Worm (Caenorhabditis elegans) whole organism, L3 larva: ENCODE measurements around the gene syx-3.

Experiments used
- R02D3.7 ChIP-seq: fragments of 150-350 bp; optimal IDR thresholded peaks from 2 replicates; lab custom pipeline; 2014; ENCODE audit warnings: missing biosample characterization, missing genetic modification characterization
- aly-2 ChIP-seq: fragments of 150-350 bp; optimal IDR thresholded peaks from 2 replicates; lab custom pipeline; 2014; ENCODE audit warnings: missing biosample characterization, missing genetic modification characterization
- ama-1 ChIP-seq: fragments of 150-350 bp; optimal IDR thresholded peaks from 2 replicates; lab custom pipeline; 2018
- ceh-16 ChIP-seq: sonication (generic microtip); optimal IDR thresholded peaks from 2 replicates; lab custom pipeline; 2017; ENCODE audit warnings: missing biosample characterization, missing genetic modification characterization
- ceh-28 ChIP-seq: fragments of 150-350 bp; optimal IDR thresholded peaks from 2 replicates; lab custom pipeline; 2014; ENCODE audit warnings: missing biosample characterization, missing genetic modification reagents, missing genetic modification characterization
- ceh-9 ChIP-seq: sonication (generic microtip); optimal IDR thresholded peaks from 2 replicates; lab custom pipeline; 2018; ENCODE audit warnings: missing biosample characterization, missing genetic modification characterization
- daf-12 ChIP-seq: fragments of 150-350 bp; optimal IDR thresholded peaks from 2 replicates; lab custom pipeline; 2014; ENCODE audit warnings: missing biosample characterization, missing genetic modification reagents, missing genetic modification characterization
- egl-27 ChIP-seq: sonication (generic microtip); optimal IDR thresholded peaks from 4 replicates; lab custom pipeline; 2017; ENCODE audit warnings: missing biosample characterization, missing genetic modification reagents, missing genetic modification characterization
- egl-5 ChIP-seq: fragments of 150-350 bp; optimal IDR thresholded peaks from 2 replicates; lab custom pipeline; 2017; ENCODE audit warnings: missing biosample characterization, missing genetic modification reagents, missing genetic modification characterization, inconsistent platforms
- elt-1 ChIP-seq: fragments of 150-350 bp; optimal IDR thresholded peaks from 2 replicates; lab custom pipeline; 2014; ENCODE audit warnings: missing biosample characterization, missing genetic modification characterization
- elt-2 ChIP-seq: sonication (generic microtip); optimal IDR thresholded peaks from 2 replicates; lab custom pipeline; 2016; ENCODE audit warnings: missing genetic modification reagents, mild to moderate bottlenecking, missing genetic modification characterization, missing compliant biosample characterization
- elt-3 ChIP-seq, 3 experiments: fragments of 150-350 bp in 1 of 3; sonication (generic microtip) in 2 of 3; optimal IDR thresholded peaks; 2 replicates in 2 of 3; 4 replicates in 1 of 3; lab custom pipeline; 2014 to 2017; ENCODE audit warnings: missing biosample characterization in 3 of 3, missing genetic modification characterization in 3 of 3
- eor-1 ChIP-seq, 2 experiments: fragments of 150-350 bp; optimal IDR thresholded peaks; 2 replicates each; lab custom pipeline; 2014 to 2018; ENCODE audit warnings: missing biosample characterization in 2 of 2, missing genetic modification characterization in 2 of 2
- fkh-10 ChIP-seq: sonication (generic microtip); optimal IDR thresholded peaks from 2 replicates; lab custom pipeline; 2017; ENCODE audit warnings: missing biosample characterization, missing genetic modification reagents, missing genetic modification characterization
- hmg-11 ChIP-seq: sonication (generic microtip); optimal IDR thresholded peaks from 2 replicates; lab custom pipeline; 2016; ENCODE audit warnings: missing genetic modification characterization, missing compliant biosample characterization
- jun-1 ChIP-seq: fragments of 150-350 bp; optimal IDR thresholded peaks from 2 replicates; lab custom pipeline; 2014; ENCODE audit warnings: missing biosample characterization, missing genetic modification reagents, missing genetic modification characterization
- lin-39 ChIP-seq: fragments of 150-350 bp; optimal IDR thresholded peaks from 2 replicates; lab custom pipeline; 2018; ENCODE audit warnings: missing biosample characterization, missing genetic modification reagents, missing genetic modification characterization
- lsy-12 ChIP-seq: sonication (generic microtip); optimal IDR thresholded peaks from 2 replicates; lab custom pipeline; 2016; ENCODE audit warnings: mild to moderate bottlenecking, missing genetic modification characterization, missing compliant biosample characterization
- nfya-1 ChIP-seq: sonication (generic microtip); optimal IDR thresholded peaks from 2 replicates; lab custom pipeline; 2017; ENCODE audit warnings: missing genetic modification characterization, mild to moderate bottlenecking, missing compliant biosample characterization, antibody characterized with exemption, moderate library complexity; ENCODE audit not compliant: insufficient read depth
- nhr-11 ChIP-seq: fragments of 150-350 bp; optimal IDR thresholded peaks from 2 replicates; lab custom pipeline; 2014; ENCODE audit warnings: missing biosample characterization, missing genetic modification characterization
- nhr-25 ChIP-seq: sonication (generic microtip); optimal IDR thresholded peaks from 2 replicates; lab custom pipeline; 2017; ENCODE audit warnings: missing biosample characterization, missing genetic modification characterization
- nhr-28 ChIP-seq: fragments of 150-350 bp; optimal IDR thresholded peaks from 2 replicates; lab custom pipeline; 2014; ENCODE audit warnings: missing biosample characterization, missing genetic modification characterization
- nhr-43 ChIP-seq: sonication (generic microtip); optimal IDR thresholded peaks from 2 replicates; lab custom pipeline; 2016; ENCODE audit warnings: mild to moderate bottlenecking, missing genetic modification characterization, missing compliant biosample characterization; ENCODE audit not compliant: poor library complexity, severe bottlenecking
- nhr-67 ChIP-seq: fragments of 150-350 bp; optimal IDR thresholded peaks from 2 replicates; lab custom pipeline; 2014; ENCODE audit warnings: missing biosample characterization, missing genetic modification characterization
- nhr-77 ChIP-seq: fragments of 150-350 bp; optimal IDR thresholded peaks from 2 replicates; lab custom pipeline; 2014; ENCODE audit warnings: missing biosample characterization, missing genetic modification characterization
- pha-4 ChIP-seq: fragments of 150-350 bp; optimal IDR thresholded peaks from 2 replicates; lab custom pipeline; 2014; ENCODE audit warnings: missing biosample characterization, missing genetic modification reagents, missing genetic modification characterization
- snpc-4 ChIP-seq: fragments of 150-350 bp; optimal IDR thresholded peaks from 2 replicates; lab custom pipeline; 2014; ENCODE audit warnings: missing biosample characterization, missing genetic modification characterization
- tbx-2 ChIP-seq: sonication (generic microtip); optimal IDR thresholded peaks from 2 replicates; lab custom pipeline; 2016; ENCODE audit warnings: mild to moderate bottlenecking, missing genetic modification characterization, missing compliant biosample characterization
- unc-39 ChIP-seq: sonication (generic microtip); optimal IDR thresholded peaks from 4 replicates; lab custom pipeline; 2017; ENCODE audit warnings: missing biosample characterization, missing genetic modification characterization
- zag-1 ChIP-seq: fragments of 150-350 bp; optimal IDR thresholded peaks from 2 replicates; lab custom pipeline; 2014; ENCODE audit warnings: missing biosample characterization, missing genetic modification characterization

Gene syx-3

ce11 chrX:5348529-5349148, at the start of gene syx-3:
Gene syx-3, plus strand, starts transcription at chrX:5349098.
- no peak for TF ChIP-seq unc-39 (tag; lab: Kevin White, UChicago)
- peak; percentile 2 for TF ChIP-seq nfya-1 (tag; lab: Kevin White, UChicago)
- peak; percentile 6 for TF ChIP-seq pha-4 (tag; lab: Kevin White, UChicago)
- TF ChIP-seq ceh-16 (tag; lab: Kevin White, UChicago) = no peak
- peak; percentile 6 for TF ChIP-seq elt-2 (tag; lab: Kevin White, UChicago)
- TF ChIP-seq, all 47 proteins: peak for 3

- TF ChIP-seq R02D3.7 (tag; lab: Kevin White, UChicago) = no peak
- no peak for TF ChIP-seq jun-1 (tag; lab: Kevin White, UChicago)
- TF ChIP-seq nhr-67 (tag; lab: Kevin White, UChicago) = no peak
- no peak for TF ChIP-seq egl-5 (tag; lab: Kevin White, UChicago)
- TF ChIP-seq nhr-11 (tag; lab: Kevin White, UChicago) = no peak
- no peak for TF ChIP-seq eor-1 (tag; optimal IDR thresholded peaks at IDR 0.05; lab: Kevin White, UChicago)
- TF ChIP-seq ama-1 (lab: Kevin White, UChicago) = no peak
- no peak for TF ChIP-seq hmg-11
- TF ChIP-seq elt-1 = no peak
- no peak for TF ChIP-seq nhr-28 (tag; lab: Kevin White, UChicago)
- no peak for TF ChIP-seq ceh-9 (tag; lab: Kevin White, UChicago)
- no peak for TF ChIP-seq tbx-2
- TF ChIP-seq egl-27 (tag; lab: Kevin White, UChicago) = no peak
- no peak for TF ChIP-seq zag-1 (tag; lab: Kevin White, UChicago)
- no peak for TF ChIP-seq nhr-43 (tag; lab: Kevin White, UChicago)
- TF ChIP-seq elt-3 (tag; optimal IDR thresholded peaks at IDR 0.05; lab: Kevin White, UChicago) = no peak
These were observed 45.4 kb upstream of the syx-3 start, which contains the start of gene ags-3 for ce11 chrX:5303500-5303899. Gene ags-3, minus strand, starts transcription at chrX:5303600.

ce11 chrX:5309622-5310021, 39.3 kb upstream of the syx-3 start:
- TF ChIP-seq elt-1 = no peak
- TF ChIP-seq fkh-10 = no peak
- no peak for TF ChIP-seq ceh-28 (tag; lab: Kevin White, UChicago)
- TF ChIP-seq pha-4 (tag; lab: Kevin White, UChicago) = no peak
- no peak for TF ChIP-seq nhr-67 (tag; lab: Kevin White, UChicago)
- no peak for TF ChIP-seq nhr-28 (tag; lab: Kevin White, UChicago)
- TF ChIP-seq elt-2 (tag; lab: Kevin White, UChicago) = no peak
- TF ChIP-seq snpc-4 (tag; lab: Kevin White, UChicago) = no peak
- no peak for TF ChIP-seq zag-1 (tag; lab: Kevin White, UChicago)
- TF ChIP-seq R02D3.7 (tag; lab: Kevin White, UChicago) = no peak
- no peak for TF ChIP-seq daf-12

- TF ChIP-seq lin-39 (tag; lab: Kevin White, UChicago) (peak; percentile 15), ama-1 (lab: Kevin White, UChicago) (no peak)
These were observed 37.7 kb upstream of the syx-3 start for ce11 chrX:5311174-5311573.

ce11 chrX:5319214-5319838, 29.6 kb upstream of the syx-3 start:
- TF ChIP-seq nhr-25 (tag; lab: Kevin White, UChicago) (no peak), nhr-77 (tag; lab: Kevin White, UChicago) (peak; percentile 34), nhr-43 (tag; lab: Kevin White, UChicago) (peak; percentile 69), hmg-11 (peak; percentile 65), aly-2 (no peak), elt-2 (tag; lab: Kevin White, UChicago) (peak; percentile 28), snpc-4 (tag; lab: Kevin White, UChicago) (peak; percentile 15), tbx-2 (peak; percentile 46), nfya-1 (tag; lab: Kevin White, UChicago) (peak; percentile 36), lin-39 (tag; lab: Kevin White, UChicago) (peak; percentile 11), lsy-12 (tag; lab: Kevin White, UChicago) (peak; percentile 25), fkh-10 (no peak)
- TF ChIP-seq, all 47 proteins: peak for 9
